Fruit fly (Drosophila melanogaster) Kc167 (cell line): ENCODE results near the gene CG4404.

Experiments used
- Myc ChIP-seq: fragments of >200 bp; optimal IDR thresholded peaks from 2 replicates; lab custom pipeline; 2017; ENCODE audit warnings: missing external identifiers
- h ChIP-seq: fragments of >200 bp; optimal IDR thresholded peaks from 3 replicates; lab custom pipeline; 2018; ENCODE audit warnings: missing external identifiers
- insv ChIP-seq: fragments of >200 bp; optimal IDR thresholded peaks from 3 replicates; lab custom pipeline; 2018; ENCODE audit warnings: missing external identifiers
- ttk ChIP-seq: sonication (Bioruptor generic); optimal IDR thresholded peaks from 2 replicates; lab custom pipeline; 2017; ENCODE audit warnings: missing external identifiers

The CG4404 gene

dm6 chrX:12857622-12858021 is 48.2 kb downstream of the CG4404 start, which contains the start of gene CG4661:
Gene CG4661, minus strand, starts transcription at chrX:12857722.
- no peak for TF ChIP-seq insv
- no peak for TF ChIP-seq Myc (lab: Kevin White, UChicago)
- no peak for TF ChIP-seq h (lab: Kevin White, UChicago)
- TF ChIP-seq ttk (lab: Kevin White, UChicago): no peak
